Fruit fly (Drosophila melanogaster): ENCODE data around the gene CG33493.

The CG33493 gene

DNA sequence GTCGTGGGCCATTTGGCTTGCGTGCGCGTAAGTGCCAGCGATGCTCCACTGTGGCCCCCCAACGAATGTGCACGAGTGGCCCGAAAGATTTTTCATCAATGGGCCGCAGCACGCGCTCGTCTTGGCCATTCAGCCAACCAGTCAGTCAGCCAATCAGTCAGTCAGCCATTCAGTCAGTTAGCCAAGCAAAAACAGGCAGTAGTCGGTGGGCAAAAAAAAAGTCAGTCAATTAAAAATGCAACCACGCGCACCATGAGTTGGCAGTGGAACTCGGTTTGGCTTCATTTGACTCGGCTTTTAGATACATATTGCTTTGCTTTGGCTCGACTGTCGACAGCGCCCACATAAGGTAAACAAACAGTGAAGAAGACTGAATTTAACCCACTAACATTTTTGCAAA is 47.0 kb downstream of the CG33493 start (continued):
- peak; percentile 43 for TF ChIP-seq grau (tag; optimal IDR thresholded peaks at IDR 0.05)
- TF ChIP-seq MBD-R2 (GFP tag; IDR thresholded peaks at IDR 0.05), result no peak
- peak; percentile 7 for TF ChIP-seq Med (GFP tag)
- TF ChIP-seq repo (GFP tag; optimal IDR thresholded peaks at IDR 0.05), result no peak
- TF ChIP-seq vvl (GFP tag; IDR thresholded peaks at IDR 0.05), result peak; percentile 42; the same call in 1 of the 2 replicates
- TF ChIP-seq CG4820 (GFP tag; optimal IDR thresholded peaks at IDR 0.05), result no peak
- TF ChIP-seq CG16779 (GFP tag; IDR thresholded peaks at IDR 0.05), result 0 out of 2 replicates have a peak, but pooled peaks have one; percentile 25
- TF ChIP-seq CG8281 (tag; optimal IDR thresholded peaks at IDR 0.05), result peak; percentile 97
- TF ChIP-seq chn (GFP tag; optimal IDR thresholded peaks at IDR 0.05), result no peak
- TF ChIP-seq CG12769 (tag; optimal IDR thresholded peaks at IDR 0.05), result peak; percentile 12
- TF ChIP-seq Awh (GFP tag; IDR thresholded peaks at IDR 0.05), result 0 out of 2 replicates have a peak, but pooled peaks have one; percentile 20
- no peak for TF ChIP-seq pan (optimal IDR thresholded peaks at IDR 0.05)
- no peak for TF ChIP-seq pan (GFP tag; optimal IDR thresholded peaks at IDR 0.05 in 1 of 2, IDR thresholded peaks at IDR 0.05 in 1 of 2)
- TF ChIP-seq CG2889 (GFP tag; IDR thresholded peaks at IDR 0.05), result 0 out of 3 replicates have a peak, but pooled peaks have one; percentile 39

DNA sequence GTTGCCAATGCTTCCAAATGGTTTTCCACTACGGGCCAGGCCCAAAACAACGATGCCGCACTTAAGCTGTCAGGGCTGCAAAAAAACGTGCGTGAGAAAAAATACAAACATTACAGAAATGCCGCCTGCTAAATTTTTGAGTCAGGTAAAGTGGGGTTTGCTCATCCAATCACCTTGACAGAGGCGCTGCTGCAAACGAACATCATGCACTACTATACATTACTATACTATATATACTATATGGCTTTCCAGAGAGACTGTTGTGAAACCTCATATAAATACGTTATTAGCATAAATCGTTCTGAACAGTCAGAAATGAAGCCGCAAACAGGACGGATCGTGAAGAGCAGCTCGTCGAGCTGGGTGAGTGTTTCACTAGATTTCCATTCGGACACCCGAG is 49.7 kb downstream of the CG33493 start, which contains the start of gene CG14153:
Gene CG14153, plus strand, starts transcription at position 301 of the 400 bp plus-strand sequence.
- TF ChIP-seq CG10147 (GFP tag; optimal IDR thresholded peaks at IDR 0.05) (no peak), grn (GFP tag; optimal IDR thresholded peaks at IDR 0.05) (no peak), CG5245 (GFP tag; optimal IDR thresholded peaks at IDR 0.05) (no peak), CG3838 (GFP tag; optimal IDR thresholded peaks at IDR 0.05) (no peak), D19B (GFP tag; optimal IDR thresholded peaks at IDR 0.05) (no peak), CG8765 (GFP tag; IDR thresholded peaks at IDR 0.05) (no peak)

Data from whole organism, embryonic.